Fruit fly (Drosophila melanogaster) Kc167 (cell line): ENCODE data around the gene GstT4.

Experiments
- Myc ChIP-seq: fragments of >200 bp; optimal IDR thresholded peaks from 2 replicates; lab custom pipeline; 2017; ENCODE audit warnings: missing external identifiers
- Sin3A ChIP-seq: fragments of >200 bp; optimal IDR thresholded peaks from 2 replicates; lab custom pipeline; 2018; ENCODE audit warnings: missing external identifiers
- h ChIP-seq: fragments of >200 bp; optimal IDR thresholded peaks from 3 replicates; lab custom pipeline; 2018; ENCODE audit warnings: missing external identifiers
- insv ChIP-seq: fragments of >200 bp; optimal IDR thresholded peaks from 3 replicates; lab custom pipeline; 2018; ENCODE audit warnings: missing external identifiers
- psq ChIP-seq: fragments of >200 bp; optimal IDR thresholded peaks from 2 replicates; lab custom pipeline; 2017; ENCODE audit warnings: missing external identifiers
- ttk ChIP-seq: sonication (Bioruptor generic); optimal IDR thresholded peaks from 2 replicates; lab custom pipeline; 2017; ENCODE audit warnings: missing external identifiers

- no peak for TF ChIP-seq ttk
- TF ChIP-seq psq (lab: Kevin White, UChicago) = no peak
- no peak for TF ChIP-seq Sin3A (lab: Kevin White, UChicago)
- no peak for TF ChIP-seq insv (lab: Kevin White, UChicago)
- TF ChIP-seq h (lab: Kevin White, UChicago) = no peak
- TF ChIP-seq Myc (lab: Kevin White, UChicago) = no peak
Observed at dm6 chrX:13457563-13457962, 53.0 kb downstream of the GstT4 start, which contains the start of gene CG34324.
